Worm (Caenorhabditis elegans) whole organism, L1 larva: ENCODE data around the gene srd-17.
A peak's percentile ranks its signal among the peaks of the same experiment; 100 is the strongest.

Experiments used
- alr-1 ChIP-seq: fragments of 200-800 bp; sonication (Bioruptor generic); optimal IDR thresholded peaks from 2 replicates; lab custom pipeline; 2018; ENCODE audit warnings: borderline replicate concordance, mild to moderate bottlenecking, missing genetic modification characterization, missing compliant biosample characterization
- elt-2 ChIP-seq: sonication (generic microtip); optimal IDR thresholded peaks from 2 replicates; lab custom pipeline; 2016; ENCODE audit warnings: missing genetic modification characterization, mild to moderate bottlenecking, inconsistent platforms, missing compliant biosample characterization, missing genetic modification reagents
- elt-3 ChIP-seq, 6 experiments: fragments of 150-350 bp in 1 of 6; sonication (generic microtip); optimal IDR thresholded peaks; 2 replicates each; lab custom pipeline; 2017 to 2018; ENCODE audit warnings: missing biosample characterization in 6 of 6, missing genetic modification characterization in 6 of 6, inconsistent platforms in 1 of 6
- fkh-10 ChIP-seq: sonication (generic microtip); optimal IDR thresholded peaks from 2 replicates; lab custom pipeline; 2017; ENCODE audit warnings: missing biosample characterization, missing genetic modification reagents, missing genetic modification characterization
- jun-1 ChIP-seq: fragments of 150-350 bp; optimal IDR thresholded peaks from 2 replicates; lab custom pipeline; 2014; ENCODE audit warnings: missing biosample characterization, missing genetic modification reagents, missing genetic modification characterization
- lir-3 ChIP-seq: sonication (generic microtip); optimal IDR thresholded peaks from 2 replicates; lab custom pipeline; 2016; ENCODE audit warnings: mild to moderate bottlenecking, missing genetic modification characterization, moderate library complexity, missing compliant biosample characterization; ENCODE audit not compliant: poor library complexity
- nhr-237 ChIP-seq: fragments of 150-350 bp; optimal IDR thresholded peaks from 2 replicates; lab custom pipeline; 2014; ENCODE audit warnings: missing biosample characterization, missing genetic modification characterization
- nhr-47 ChIP-seq: sonication (generic microtip); optimal IDR thresholded peaks from 2 replicates; lab custom pipeline; 2016; ENCODE audit warnings: mild to moderate bottlenecking, missing genetic modification characterization, moderate library complexity, missing compliant biosample characterization
- rnt-1 ChIP-seq: sonication (generic microtip); optimal IDR thresholded peaks from 2 replicates; lab custom pipeline; 2016; ENCODE audit warnings: mild to moderate bottlenecking, missing genetic modification characterization, moderate library complexity, missing compliant biosample characterization
- unc-62 ChIP-seq: fragments of 150-350 bp; optimal IDR thresholded peaks from 2 replicates; lab custom pipeline; 2014; ENCODE audit warnings: missing biosample characterization, missing genetic modification reagents, missing genetic modification characterization
- ztf-4 ChIP-seq: fragments of 150-350 bp; optimal IDR thresholded peaks from 2 replicates; lab custom pipeline; 2014; ENCODE audit warnings: missing biosample characterization, missing genetic modification characterization

DNA sequence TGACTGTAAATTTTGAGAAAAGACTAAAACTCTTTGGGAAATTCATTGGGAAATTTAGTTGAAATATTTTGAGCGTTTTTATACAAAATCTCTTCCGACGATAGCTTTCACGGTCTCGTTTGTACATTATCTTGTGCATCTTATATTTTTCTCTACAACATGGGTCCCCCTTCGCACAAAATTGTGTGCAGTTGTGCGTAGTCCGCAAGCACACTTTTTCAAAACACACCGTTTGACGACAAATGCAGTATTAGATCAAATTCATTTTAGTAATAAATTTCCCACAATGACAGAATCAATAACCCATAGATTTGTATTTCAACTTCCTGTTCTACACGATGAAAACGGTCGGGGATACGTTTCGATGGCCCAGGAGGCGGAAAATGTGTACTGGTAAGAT, 25.3 kb upstream of the srd-17 start, which contains the start of gene F25H9.2:
- TF ChIP-seq jun-1 (tag; lab: Kevin White, UChicago) (no peak), ztf-4 (no peak), lir-3 (no peak), elt-3 (tag; optimal IDR thresholded peaks at IDR 0.05; lab: Kevin White, UChicago) (no peak), rnt-1 (peak; percentile 29), alr-1 (tag; lab: Kevin White, UChicago) (no peak), fkh-10 (GFP tag; lab: Kevin White, UChicago) (no peak), nhr-47 (no peak), nhr-237 (no peak), elt-2 (tag; lab: Kevin White, UChicago) (no peak), unc-62 (no peak)
